Fruit fly (Drosophila melanogaster): ENCODE measurements around the gene loh.

loh gene

dm6 chr2L:10403803-10404315, 38.5 kb upstream of the loh start:
- TF ChIP-seq CG7045 (GFP tag; optimal IDR thresholded peaks at IDR 0.05) (no peak), ovo (GFP tag; optimal IDR thresholded peaks at IDR 0.05) (no peak), bab1 (GFP tag; optimal IDR thresholded peaks at IDR 0.05) (peak; percentile 39), CG1620 (GFP tag; optimal IDR thresholded peaks at IDR 0.05) (no peak), CG5204 (GFP tag; optimal IDR thresholded peaks at IDR 0.05) (no peak), CG11617 (GFP tag; optimal IDR thresholded peaks at IDR 0.05) (no peak), kay (GFP tag; ENCODE audit: borderline replicate concordance) (peak; percentile 86), cnc (optimal IDR thresholded peaks at IDR 0.05) (no peak), tj (GFP tag; optimal IDR thresholded peaks at IDR 0.05) (no peak)

- TF ChIP-seq CG5204 (GFP tag; optimal IDR thresholded peaks at IDR 0.05) (no peak), CG12768 (GFP tag; optimal IDR thresholded peaks at IDR 0.05) (no peak), CG11617 (GFP tag; optimal IDR thresholded peaks at IDR 0.05) (no peak), Crg-1 (GFP tag; optimal IDR thresholded peaks at IDR 0.05) (no peak), cnc (optimal IDR thresholded peaks at IDR 0.05) (no peak), ovo (GFP tag; optimal IDR thresholded peaks at IDR 0.05) (no peak), Clk (GFP tag; optimal IDR thresholded peaks at IDR 0.05) (no peak), pad (GFP tag; optimal IDR thresholded peaks at IDR 0.05) (no peak), tj (GFP tag; optimal IDR thresholded peaks at IDR 0.05) (no peak), cic (GFP tag; optimal IDR thresholded peaks at IDR 0.05) (no peak), CG7045 (GFP tag; optimal IDR thresholded peaks at IDR 0.05) (no peak), CG1620 (GFP tag; optimal IDR thresholded peaks at IDR 0.05) (no peak), CG14711 (tag; optimal IDR thresholded peaks at IDR 0.05) (no peak), toe (GFP tag; optimal IDR thresholded peaks at IDR 0.05) (no peak), CG33017 (tag; optimal IDR thresholded peaks at IDR 0.05) (no peak), CG7101 (tag; optimal IDR thresholded peaks at IDR 0.05) (no peak), Mnt (GFP tag; optimal IDR thresholded peaks at IDR 0.05) (no peak), kay (GFP tag; ENCODE audit: borderline replicate concordance) (no peak), Hr96 (GFP tag; optimal IDR thresholded peaks at IDR 0.05) (no peak)
Measured at dm6 chr2L:10405008-10405654, 37.2 kb upstream of the loh start, which contains the start of the genes CG17768, LSm-4 and Ir31a. TSS of gene CG17768 (minus strand) at chr2L:10405203. TSS of gene LSm-4 (minus strand) at chr2L:10405203. TSS of gene Ir31a (plus strand) at chr2L:10405565.

- TF ChIP-seq ovo (GFP tag; optimal IDR thresholded peaks at IDR 0.05) (no peak), tj (GFP tag; optimal IDR thresholded peaks at IDR 0.05) (peak; percentile 53), CG5204 (GFP tag; optimal IDR thresholded peaks at IDR 0.05) (no peak), CG7045 (GFP tag; optimal IDR thresholded peaks at IDR 0.05) (peak; percentile 80), CG12768 (GFP tag; optimal IDR thresholded peaks at IDR 0.05) (peak; percentile 80), Clk (GFP tag; optimal IDR thresholded peaks at IDR 0.05) (peak; percentile 74), Crg-1 (GFP tag; optimal IDR thresholded peaks at IDR 0.05) (peak; percentile 83), CG33017 (tag; optimal IDR thresholded peaks at IDR 0.05) (peak; percentile 59), kay (GFP tag; ENCODE audit: borderline replicate concordance) (peak; percentile 54), bab1 (GFP tag; optimal IDR thresholded peaks at IDR 0.05) (peak; percentile 73), CG1620 (GFP tag; optimal IDR thresholded peaks at IDR 0.05) (peak; percentile 83), Hr96 (GFP tag; optimal IDR thresholded peaks at IDR 0.05) (no peak), CG11617 (GFP tag; optimal IDR thresholded peaks at IDR 0.05) (peak; percentile 86), pad (GFP tag; optimal IDR thresholded peaks at IDR 0.05) (peak; percentile 64), cic (GFP tag; optimal IDR thresholded peaks at IDR 0.05) (no peak), toe (GFP tag; optimal IDR thresholded peaks at IDR 0.05) (no peak), cnc (optimal IDR thresholded peaks at IDR 0.05) (no peak), CG14711 (tag; optimal IDR thresholded peaks at IDR 0.05) (peak; percentile 60), Mnt (GFP tag; optimal IDR thresholded peaks at IDR 0.05) (peak; percentile 90), CG7101 (tag; optimal IDR thresholded peaks at IDR 0.05) (peak; percentile 87)
Measured at dm6 chr2L:10408122-10408576, 34.2 kb upstream of the loh start, which contains the start of the genes Ip259 and RpS27A. TSS of gene Ip259 (plus strand) at chr2L:10408352. TSS of gene RpS27A (plus strand) at chr2L:10408352.

dm6 chr2L:10413251-10414127, 28.8 kb upstream of the loh start, which contains the start of the genes CG5355 and Klp31E:
TSS of gene CG5355 (minus strand) at chr2L:10413463.
TSS of gene Klp31E (plus strand) at chr2L:10414017.
- TF ChIP-seq CG11617 (GFP tag; optimal IDR thresholded peaks at IDR 0.05), result peak; percentile 78
- peak; percentile 60 for TF ChIP-seq CG7101 (tag; optimal IDR thresholded peaks at IDR 0.05)
- TF ChIP-seq Hr96 (GFP tag; optimal IDR thresholded peaks at IDR 0.05), result no peak
- no peak for TF ChIP-seq bab1 (GFP tag; optimal IDR thresholded peaks at IDR 0.05)
- TF ChIP-seq Mnt (GFP tag; optimal IDR thresholded peaks at IDR 0.05), result peak; percentile 33
- TF ChIP-seq cic (GFP tag; optimal IDR thresholded peaks at IDR 0.05), result no peak
- TF ChIP-seq Clk (GFP tag; optimal IDR thresholded peaks at IDR 0.05), result peak; percentile 31
- peak; percentile 39 for TF ChIP-seq tj (GFP tag; optimal IDR thresholded peaks at IDR 0.05)
- peak; percentile 46 for TF ChIP-seq CG1620 (GFP tag; optimal IDR thresholded peaks at IDR 0.05)
- peak; percentile 47 for TF ChIP-seq CG14711 (tag; optimal IDR thresholded peaks at IDR 0.05)
- peak; percentile 41 for TF ChIP-seq CG33017 (tag; optimal IDR thresholded peaks at IDR 0.05)
- TF ChIP-seq pad (GFP tag; optimal IDR thresholded peaks at IDR 0.05), result peak; percentile 52
- peak; percentile 64 for TF ChIP-seq CG7045 (GFP tag; optimal IDR thresholded peaks at IDR 0.05)
- TF ChIP-seq cnc (optimal IDR thresholded peaks at IDR 0.05), result peak in 1 of 2 experiments; percentile 37
- no peak for TF ChIP-seq ovo (GFP tag; optimal IDR thresholded peaks at IDR 0.05)
- no peak for TF ChIP-seq kay (GFP tag; ENCODE audit: borderline replicate concordance)
- no peak for TF ChIP-seq Crg-1 (GFP tag; optimal IDR thresholded peaks at IDR 0.05)
- peak; percentile 61 for TF ChIP-seq CG12768 (GFP tag; optimal IDR thresholded peaks at IDR 0.05)
- TF ChIP-seq CG5204 (GFP tag; optimal IDR thresholded peaks at IDR 0.05), result no peak
- TF ChIP-seq toe (GFP tag; optimal IDR thresholded peaks at IDR 0.05), result no peak

All from whole organism, adult.